Fruit fly (Drosophila melanogaster) whole organism, prepupa: ENCODE results near the gene CG3223.

Experiments used
- Blimp-1 ChIP-seq: fragments of 200-800 bp; sonication (Bioruptor generic); optimal IDR thresholded peaks from 3 replicates; lab custom pipeline; 2017; ENCODE audit warnings: missing biosample characterization, missing genetic modification characterization, mild to moderate bottlenecking, moderate library complexity, missing genetic modification reagents
- CG10631 ChIP-seq: fragments of 200-800 bp; sonication (Bioruptor generic); optimal IDR thresholded peaks from 2 replicates; lab custom pipeline; 2016; ENCODE audit warnings: missing biosample characterization, missing genetic modification characterization
- CG10669 ChIP-seq: fragments of 200-800 bp; sonication (Bioruptor generic); optimal IDR thresholded peaks from 3 replicates; lab custom pipeline; 2018; ENCODE audit warnings: missing biosample characterization, mild to moderate bottlenecking, missing genetic modification characterization, moderate library complexity
- CG11902 ChIP-seq: fragments of 200-800 bp; sonication (Bioruptor generic); optimal IDR thresholded peaks from 3 replicates; lab custom pipeline; 2016; ENCODE audit warnings: missing biosample characterization, missing genetic modification characterization
- CG16779 ChIP-seq: fragments of 200-800 bp; sonication (Bioruptor generic); optimal IDR thresholded peaks from 3 replicates; lab custom pipeline; 2017; ENCODE audit warnings: missing biosample characterization, mild to moderate bottlenecking, missing genetic modification characterization
- CG3032 ChIP-seq: fragments of 200-800 bp; optimal IDR thresholded peaks from 2 replicates; lab custom pipeline; 2019; ENCODE audit warnings: missing biosample characterization, mild to moderate bottlenecking, missing genetic modification characterization, moderate library complexity
- CG31627 ChIP-seq: fragments of 200-800 bp; sonication (Bioruptor generic); optimal IDR thresholded peaks from 3 replicates; lab custom pipeline; 2016; ENCODE audit warnings: missing biosample characterization, missing genetic modification characterization
- CG32006 ChIP-seq: fragments of 200-800 bp; sonication (Bioruptor generic); optimal IDR thresholded peaks from 3 replicates; lab custom pipeline; 2017; ENCODE audit warnings: missing biosample characterization, mild to moderate bottlenecking, missing genetic modification characterization
- CG3919 ChIP-seq: fragments of 200-800 bp; sonication (Bioruptor generic); optimal IDR thresholded peaks from 3 replicates; lab custom pipeline; 2016; ENCODE audit warnings: missing biosample characterization, missing genetic modification characterization
- CG6163 ChIP-seq: fragments of 200-800 bp; sonication (Bioruptor generic); IDR thresholded peaks from 3 replicates; pipeline ENCODE4 v1.3.6; 2022; ENCODE audit warnings: missing biosample characterization, missing genetic modification characterization
- CG6276 ChIP-seq: fragments of 200-800 bp; sonication (Bioruptor generic); optimal IDR thresholded peaks from 2 replicates; lab custom pipeline; 2017; ENCODE audit warnings: missing biosample characterization, mild to moderate bottlenecking, missing genetic modification characterization
- CG6792 ChIP-seq: fragments of 200-800 bp; sonication (Bioruptor generic); optimal IDR thresholded peaks from 3 replicates; lab custom pipeline; 2016; ENCODE audit warnings: missing biosample characterization, missing genetic modification characterization
- CG6854 ChIP-seq: fragments of 200-800 bp; sonication (Bioruptor generic); optimal IDR thresholded peaks from 2 replicates; lab custom pipeline; 2017; ENCODE audit warnings: missing biosample characterization, mild to moderate bottlenecking, missing genetic modification characterization
- CG7368 ChIP-seq: fragments of 200-800 bp; sonication (Bioruptor generic); optimal IDR thresholded peaks from 3 replicates; lab custom pipeline; 2016; ENCODE audit warnings: missing biosample characterization, missing genetic modification characterization
- CG8119 ChIP-seq: fragments of 200-800 bp; sonication (Bioruptor generic); IDR thresholded peaks from 3 replicates; pipeline ENCODE4 v1.3.6; 2022; ENCODE audit warnings: missing biosample characterization, missing genetic modification characterization
- CG8632 ChIP-seq: fragments of 200-800 bp; sonication (Bioruptor generic); optimal IDR thresholded peaks from 3 replicates; lab custom pipeline; 2016; ENCODE audit warnings: missing biosample characterization, missing genetic modification characterization
- CG9139 ChIP-seq: fragments of 200-800 bp; sonication (Bioruptor generic); optimal IDR thresholded peaks from 3 replicates; lab custom pipeline; 2017; ENCODE audit warnings: missing biosample characterization, mild to moderate bottlenecking, missing genetic modification characterization
- Eip75B ChIP-seq: fragments of 200-800 bp; sonication (Bioruptor generic); optimal IDR thresholded peaks from 3 replicates; lab custom pipeline; 2016; ENCODE audit warnings: missing biosample characterization, missing genetic modification characterization
- Eip78C ChIP-seq: fragments of 200-800 bp; sonication (Bioruptor generic); peaks from one replicate; lab custom pipeline; 2016; ENCODE audit warnings: missing biosample characterization, missing genetic modification characterization
- Eip93F ChIP-seq: fragments of 200-800 bp; sonication (Bioruptor generic); optimal IDR thresholded peaks from 2 replicates; lab custom pipeline; 2016; ENCODE audit warnings: missing biosample characterization, mild to moderate bottlenecking, missing genetic modification characterization
- Ets96B ChIP-seq: fragments of 200-800 bp; optimal IDR thresholded peaks from 2 replicates; lab custom pipeline; 2019; ENCODE audit warnings: missing biosample characterization, mild to moderate bottlenecking, missing genetic modification characterization, moderate library complexity
- Gug ChIP-seq: fragments of 200-800 bp; sonication (Bioruptor generic); IDR thresholded peaks from 2 replicates; pipeline ENCODE4 v1.3.6; 2022; ENCODE audit warnings: missing biosample characterization, missing genetic modification characterization
- Hr4 ChIP-seq: fragments of 200-800 bp; sonication (Bioruptor generic); optimal IDR thresholded peaks from 3 replicates; lab custom pipeline; 2016; ENCODE audit warnings: missing biosample characterization, missing genetic modification characterization
- Lpt ChIP-seq: fragments of 200-800 bp; sonication (Bioruptor generic); optimal IDR thresholded peaks from 3 replicates; lab custom pipeline; 2016; ENCODE audit warnings: missing biosample characterization, missing genetic modification characterization
- Met ChIP-seq: fragments of 200-800 bp; sonication (Bioruptor generic); optimal IDR thresholded peaks from 3 replicates; lab custom pipeline; 2016; ENCODE audit warnings: missing biosample characterization, missing genetic modification characterization
- OdsH ChIP-seq: fragments of 200-800 bp; sonication (Bioruptor generic); optimal IDR thresholded peaks from 3 replicates; lab custom pipeline; 2016; ENCODE audit warnings: missing biosample characterization, missing genetic modification characterization
- Smox ChIP-seq: fragments of 200-800 bp; sonication (Bioruptor generic); optimal IDR thresholded peaks from 3 replicates; lab custom pipeline; 2016; ENCODE audit warnings: missing biosample characterization, missing genetic modification characterization
- Sox102F ChIP-seq: fragments of 200-800 bp; sonication (Bioruptor generic); optimal IDR thresholded peaks from 2 replicates; lab custom pipeline; 2016; ENCODE audit warnings: missing biosample characterization, mild to moderate bottlenecking, missing genetic modification characterization
- Sox14 ChIP-seq: fragments of 200-800 bp; sonication (Bioruptor generic); optimal IDR thresholded peaks from 3 replicates; lab custom pipeline; 2016; ENCODE audit warnings: missing biosample characterization, missing genetic modification characterization
- achi ChIP-seq: fragments of 200-800 bp; sonication (Bioruptor generic); optimal IDR thresholded peaks from 3 replicates; lab custom pipeline; 2016; ENCODE audit warnings: missing biosample characterization, missing genetic modification characterization
- acj6 ChIP-seq: fragments of 200-800 bp; sonication (Bioruptor generic); optimal IDR thresholded peaks from 3 replicates; lab custom pipeline; 2016; ENCODE audit warnings: missing biosample characterization, missing genetic modification characterization
- cyc ChIP-seq: fragments of 200-800 bp; sonication (Bioruptor generic); optimal IDR thresholded peaks from 3 replicates; lab custom pipeline; 2016; ENCODE audit warnings: missing biosample characterization, missing genetic modification characterization
- dsx ChIP-seq: fragments of 200-800 bp; optimal IDR thresholded peaks from 3 replicates; lab custom pipeline; 2019; ENCODE audit warnings: missing biosample characterization, mild to moderate bottlenecking, missing genetic modification characterization, moderate library complexity; ENCODE audit not compliant: poor library complexity, severe bottlenecking
- eg ChIP-seq: fragments of 200-800 bp; sonication (Bioruptor generic); IDR thresholded peaks from 3 replicates; pipeline ENCODE4 v1.3.6; 2022; ENCODE audit warnings: missing biosample characterization, missing genetic modification characterization
- esn ChIP-seq: fragments of 200-800 bp; sonication (Bioruptor generic); optimal IDR thresholded peaks from 2 replicates; lab custom pipeline; 2016; ENCODE audit warnings: missing biosample characterization, mild to moderate bottlenecking, missing genetic modification characterization, moderate library complexity
- fd59A ChIP-seq: fragments of 200-800 bp; sonication (Bioruptor generic); optimal IDR thresholded peaks from 2 replicates; lab custom pipeline; 2017; ENCODE audit warnings: missing biosample characterization, mild to moderate bottlenecking, missing genetic modification characterization, missing genetic modification reagents
- fd85E ChIP-seq: fragments of 200-800 bp; sonication (Bioruptor generic); optimal IDR thresholded peaks from 3 replicates; lab custom pipeline; 2016; ENCODE audit warnings: missing biosample characterization, missing genetic modification characterization
- fkh ChIP-seq: fragments of 200-800 bp; sonication (Bioruptor generic); optimal IDR thresholded peaks from 3 replicates; lab custom pipeline; 2017; ENCODE audit warnings: missing biosample characterization, mild to moderate bottlenecking, missing genetic modification characterization, moderate library complexity
- lz ChIP-seq: fragments of 200-800 bp; sonication (Bioruptor generic); optimal IDR thresholded peaks from 3 replicates; lab custom pipeline; 2016; ENCODE audit warnings: missing biosample characterization, missing genetic modification characterization
- net ChIP-seq: fragments of 200-800 bp; sonication (Bioruptor generic); optimal IDR thresholded peaks from 3 replicates; lab custom pipeline; 2016; ENCODE audit warnings: missing biosample characterization, missing genetic modification characterization
- pdm3 ChIP-seq: fragments of 200-800 bp; sonication (Bioruptor generic); optimal IDR thresholded peaks from 3 replicates; lab custom pipeline; 2016; ENCODE audit warnings: missing biosample characterization, missing genetic modification characterization
- ss ChIP-seq, 2 experiments: fragments of 200-800 bp; sonication (Bioruptor generic); optimal IDR thresholded peaks; 2 replicates in 1 of 2; 3 replicates in 1 of 2; lab custom pipeline; 2017 to 2018; ENCODE audit warnings: mild to moderate bottlenecking in 2 of 2, missing biosample characterization in 2 of 2, missing genetic modification characterization in 2 of 2, moderate library complexity in 1 of 2
- svp ChIP-seq: fragments of 200-800 bp; sonication (Bioruptor generic); peaks from one replicate; lab custom pipeline; 2016; ENCODE audit warnings: missing biosample characterization, missing genetic modification characterization
- topi ChIP-seq: fragments of 200-800 bp; sonication (Bioruptor generic); optimal IDR thresholded peaks from 3 replicates; lab custom pipeline; 2016; ENCODE audit warnings: missing biosample characterization, missing genetic modification characterization
- vri ChIP-seq: fragments of 200-800 bp; sonication (Bioruptor generic); optimal IDR thresholded peaks from 3 replicates; lab custom pipeline; 2016; ENCODE audit warnings: missing biosample characterization, mild to moderate bottlenecking, missing genetic modification characterization

CG3223 gene

DNA sequence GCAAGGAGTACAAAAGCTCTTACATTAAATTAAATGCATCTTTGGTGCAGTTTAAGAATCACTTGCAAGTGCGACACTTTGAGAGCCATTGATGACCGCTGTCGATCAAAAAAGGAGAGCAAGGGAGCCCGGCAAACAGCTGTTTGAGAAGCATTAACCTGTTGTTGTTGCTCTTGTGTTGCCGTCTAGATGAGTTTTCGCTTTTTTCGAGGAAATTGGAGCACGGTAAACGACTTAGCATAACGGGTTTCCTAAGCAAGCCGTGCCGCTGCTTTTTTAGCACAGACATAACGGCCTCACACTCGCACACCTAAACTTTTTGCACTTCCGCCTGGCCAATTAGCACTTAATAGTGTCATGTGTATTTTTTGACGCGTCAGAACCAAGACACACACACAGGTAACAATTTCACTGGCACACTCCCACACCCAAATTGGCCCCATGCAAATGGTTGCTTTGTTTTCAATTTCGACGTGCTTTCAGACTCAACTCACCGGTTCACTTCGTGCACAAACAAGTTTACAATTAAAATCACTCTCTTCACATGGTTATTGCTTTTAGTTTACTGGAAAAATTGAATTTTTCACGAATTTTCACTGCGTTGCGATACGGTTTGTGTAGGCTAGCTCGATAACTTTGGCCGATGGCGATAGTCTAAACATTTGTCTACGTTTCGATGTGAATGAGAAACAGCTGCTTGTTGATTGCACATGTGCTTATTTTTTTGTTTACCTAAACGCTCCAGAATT is 21.1 kb downstream of the CG3223 start, which contains the start of the genes CG10903 and CG2747 (continued):
- TF ChIP-seq net (GFP tag; lab: Kevin White, UChicago), result no peak
- TF ChIP-seq CG11902, result no peak
- TF ChIP-seq CG10631 (GFP tag; lab: Kevin White, UChicago), result no peak
- TF ChIP-seq Eip93F (GFP tag; lab: Kevin White, UChicago), result no peak
- TF ChIP-seq CG8119 (GFP tag; lab: Robert Waterston, UW), result no peak
- 0 out of 3 replicates have a peak, but pooled peaks have one; percentile 21 for TF ChIP-seq CG6163 (GFP tag; lab: Robert Waterston, UW)
- no peak for TF ChIP-seq CG6276

DNA sequence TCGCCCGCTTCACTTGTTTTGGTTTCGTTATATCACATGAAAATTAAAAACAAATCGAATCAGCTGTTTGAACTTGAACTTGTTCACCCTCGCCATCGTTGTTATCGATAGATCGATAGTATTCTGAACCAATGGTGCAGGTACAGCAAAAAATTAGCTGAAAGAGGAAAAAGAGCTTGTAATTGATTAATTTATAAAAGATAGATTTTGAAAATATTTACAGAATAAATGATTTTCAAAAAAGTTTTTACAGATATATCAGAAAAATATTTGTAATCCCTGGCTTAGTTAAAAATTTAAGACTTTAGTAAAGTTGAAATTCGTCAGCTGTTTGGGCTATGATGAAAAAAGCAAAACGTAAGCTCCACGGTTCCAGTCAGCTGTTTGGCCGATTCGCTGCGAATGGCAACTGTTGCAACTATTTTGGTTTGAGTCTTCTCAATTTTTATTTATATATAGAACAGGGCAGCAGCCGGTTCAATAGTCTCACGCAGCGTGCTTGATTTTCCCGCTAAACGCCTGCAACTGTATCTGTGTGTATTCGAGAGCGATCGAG is 23.8 kb downstream of the CG3223 start, which contains the start of the genes CG11035 and unc-45:
TSS of gene CG11035 (minus strand) at position 87 of the 556 bp plus-strand sequence.
TSS of gene unc-45 (plus strand) at position 379 of the 556 bp plus-strand sequence.
- TF ChIP-seq Smox (GFP tag; lab: Kevin White, UChicago) (peak; percentile 31), eg (peak; percentile 64), CG8119 (GFP tag; lab: Robert Waterston, UW) (no peak), net (GFP tag; lab: Kevin White, UChicago) (no peak), CG11902 (no peak), CG6163 (GFP tag; lab: Robert Waterston, UW) (0 out of 3 replicates have a peak, but pooled peaks have one; percentile 25), fkh (GFP tag; lab: Kevin White, UChicago) (no peak), pdm3 (GFP tag; lab: Kevin White, UChicago) (peak; percentile 42), OdsH (GFP tag; lab: Kevin White, UChicago) (peak; percentile 6), CG16779 (tag; lab: Kevin White, UChicago) (no peak), CG3032 (tag; lab: Kevin White, UChicago) (peak; percentile 46), esn (GFP tag; lab: Kevin White, UChicago) (peak; percentile 43), CG31627 (peak; percentile 8), ss (GFP tag; optimal IDR thresholded peaks at IDR 0.05; lab: Kevin White, UChicago) (peak; percentile 9 to 33), CG32006 (peak; percentile 28), CG6854 (GFP tag; lab: Kevin White, UChicago) (no peak), vri (peak; percentile 58), achi (GFP tag; lab: Kevin White, UChicago) (peak; percentile 26), Blimp-1 (GFP tag; lab: Kevin White, UChicago) (no peak), Met (GFP tag; lab: Kevin White, UChicago) (peak; percentile 11), Lpt (GFP tag; lab: Kevin White, UChicago) (no peak), topi (GFP tag; lab: Kevin White, UChicago) (peak; percentile 43), acj6 (GFP tag; lab: Kevin White, UChicago) (no peak), CG10669 (GFP tag; lab: Kevin White, UChicago) (peak; percentile 5), CG6792 (GFP tag; lab: Kevin White, UChicago) (no peak), dsx (peak; percentile 68), fd59A (no peak), Sox102F (GFP tag; lab: Kevin White, UChicago) (no peak), lz (GFP tag; lab: Kevin White, UChicago) (peak; percentile 28), Gug (GFP tag; lab: Robert Waterston, UW) (peak; percentile 9; the same call in 1 of the 2 replicates), CG3919 (GFP tag; lab: Kevin White, UChicago) (peak; percentile 37), CG9139 (GFP tag; lab: Kevin White, UChicago) (no peak), cyc (GFP tag; lab: Kevin White, UChicago) (peak; percentile 28), CG7368 (GFP tag; lab: Kevin White, UChicago) (no peak), fd85E (GFP tag; lab: Kevin White, UChicago) (no peak), CG8632 (no peak), Hr4 (GFP tag; lab: Kevin White, UChicago) (peak; percentile 45), Ets96B (tag; lab: Kevin White, UChicago) (peak; percentile 37), svp (GFP tag; lab: Kevin White, UChicago) (peak; percentile 98), Eip93F (GFP tag; lab: Kevin White, UChicago) (no peak), CG10631 (GFP tag; lab: Kevin White, UChicago) (no peak), Eip75B (GFP tag; lab: Kevin White, UChicago) (peak; percentile 36), Sox14 (GFP tag; lab: Kevin White, UChicago) (peak; percentile 20), Eip78C (GFP tag; lab: Kevin White, UChicago) (peak; percentile 83), CG6276 (no peak)
